Worm (Caenorhabditis elegans): ENCODE data around the gene T21B10.3.

Gene T21B10.3

ce11 chrII:8931405-8932149, 2.6 kb upstream of the T21B10.3 start (continued):
- peak; percentile 4 for TF ChIP-seq dsc-1 (tag; optimal IDR thresholded peaks at IDR 0.05)
- no peak for TF ChIP-seq fkh-8 (tag; optimal IDR thresholded peaks at IDR 0.05)
- TF ChIP-seq dpl-1 (GFP tag; optimal IDR thresholded peaks at IDR 0.05) = peak in 1 of 3 experiments; percentile 13

ce11 chrII:8932392-8932791, 1.8 kb upstream of the T21B10.3 start:
- TF ChIP-seq skn-1 (tag; optimal IDR thresholded peaks at IDR 0.05) = no peak
- no peak for TF ChIP-seq nhr-76 (tag; optimal IDR thresholded peaks at IDR 0.05)
- no peak for TF ChIP-seq ceh-8 (GFP tag; optimal IDR thresholded peaks at IDR 0.05)
- TF ChIP-seq lin-15B (tag; optimal IDR thresholded peaks at IDR 0.05) = no peak
- no peak for TF ChIP-seq hpl-2 (GFP tag; optimal IDR thresholded peaks at IDR 0.05)
- TF ChIP-seq elt-3 (tag; optimal IDR thresholded peaks at IDR 0.05) = no peak
- TF ChIP-seq ceh-63 (GFP tag; optimal IDR thresholded peaks at IDR 0.05) = no peak
- no peak for TF ChIP-seq nhr-12 (tag; optimal IDR thresholded peaks at IDR 0.05)
- TF ChIP-seq nhr-11 (tag; optimal IDR thresholded peaks at IDR 0.05) = no peak
- TF ChIP-seq ceh-90 (tag; optimal IDR thresholded peaks at IDR 0.05) = no peak
- no peak for TF ChIP-seq sptf-1 (tag; optimal IDR thresholded peaks at IDR 0.05)
- TF ChIP-seq dpl-1 (GFP tag; optimal IDR thresholded peaks at IDR 0.05) = no peak
- no peak for TF ChIP-seq blmp-1 (tag; optimal IDR thresholded peaks at IDR 0.05)
- TF ChIP-seq F16B12.6 (tag; optimal IDR thresholded peaks at IDR 0.05) = no peak
- TF ChIP-seq nhr-47 (tag; optimal IDR thresholded peaks at IDR 0.05) = no peak
- TF ChIP-seq alr-1 (tag; optimal IDR thresholded peaks at IDR 0.05; ENCODE audit: borderline replicate concordance) = no peak
- TF ChIP-seq jun-1 (tag; optimal IDR thresholded peaks at IDR 0.05) = no peak
- TF ChIP-seq rnt-1 (tag; optimal IDR thresholded peaks at IDR 0.05) = no peak
- TF ChIP-seq nhr-90 (tag; optimal IDR thresholded peaks at IDR 0.05; ENCODE audit: poor library complexity) = no peak

ce11 chrII:8938907-8939622, 4.9 kb downstream of the T21B10.3 start:
- TF ChIP-seq unc-30 (tag; optimal IDR thresholded peaks at IDR 0.05) (no peak), aha-1 (tag; optimal IDR thresholded peaks at IDR 0.05) (no peak), lin-15B (tag; optimal IDR thresholded peaks at IDR 0.05) (no peak), C04F5.9 (tag; optimal IDR thresholded peaks at IDR 0.05) (no peak), efl-1 (optimal IDR thresholded peaks at IDR 0.05) (no peak), efl-1 (GFP tag; optimal IDR thresholded peaks at IDR 0.05 in 1 of 2) (no peak), nhr-77 (tag; optimal IDR thresholded peaks at IDR 0.05) (no peak), grh-1 (GFP tag; IDR thresholded peaks at IDR 0.05) (no peak), fos-1 (tag; optimal IDR thresholded peaks at IDR 0.05) (no peak)

- TF ChIP-seq tlp-1 (tag; optimal IDR thresholded peaks at IDR 0.05) (no peak), zag-1 (tag; optimal IDR thresholded peaks at IDR 0.05) (no peak), rnt-1 (tag; optimal IDR thresholded peaks at IDR 0.05) (no peak), pax-3 (tag; optimal IDR thresholded peaks at IDR 0.05) (no peak), C04F5.9 (tag; optimal IDR thresholded peaks at IDR 0.05) (no peak), ztf-11 (tag; optimal IDR thresholded peaks at IDR 0.05) (no peak), C16A3.4 (tag; optimal IDR thresholded peaks at IDR 0.05) (peak; percentile 51), grh-1 (GFP tag; IDR thresholded peaks at IDR 0.05) (no peak), snu-23 (GFP tag; optimal IDR thresholded peaks at IDR 0.05) (peak; percentile 11), C34B4.2 (tag; optimal IDR thresholded peaks at IDR 0.05) (no peak), fkh-4 (tag; optimal IDR thresholded peaks at IDR 0.05; ENCODE audit: borderline replicate concordance) (no peak), efl-1 (optimal IDR thresholded peaks at IDR 0.05) (peak; percentile 16 to 87), efl-1 (GFP tag; optimal IDR thresholded peaks at IDR 0.05 in 1 of 2) (peak; percentile 86 to 98), fos-1 (tag; optimal IDR thresholded peaks at IDR 0.05) (no peak), dpl-1 (GFP tag; optimal IDR thresholded peaks at IDR 0.05) (peak; percentile 72 to 90 (median 85)), sox-4 (tag; optimal IDR thresholded peaks at IDR 0.05) (peak; percentile 24), irx-1 (tag; optimal IDR thresholded peaks at IDR 0.05) (no peak), efl-3 (GFP tag; optimal IDR thresholded peaks at IDR 0.05) (no peak), skn-1 (tag; optimal IDR thresholded peaks at IDR 0.05) (no peak), nhr-71 (tag; optimal IDR thresholded peaks at IDR 0.05) (peak; percentile 37), swsn-7 (tag; optimal IDR thresholded peaks at IDR 0.05) (peak; percentile 1), lin-13 (GFP tag; optimal IDR thresholded peaks at IDR 0.05) (no peak), isw-1 (GFP tag; IDR thresholded peaks at IDR 0.05) (no peak), zip-4 (GFP tag; optimal IDR thresholded peaks at IDR 0.05) (no peak)
Measured at ce11 chrII:8940362-8940940, 6.3 kb downstream of the T21B10.3 start, which contains the start of the genes set-17 and T21B10.4. set-17 (minus strand) TSS chrII:8940488. T21B10.4 (plus strand) TSS chrII:8940894.
